Fruit fly (Drosophila melanogaster) Kc167 (cell line): ENCODE data around the gene CG5850.

Source experiments
- Myc ChIP-seq: fragments of >200 bp; optimal IDR thresholded peaks from 2 replicates; lab custom pipeline; 2017; ENCODE audit warnings: missing external identifiers
- Sin3A ChIP-seq: fragments of >200 bp; optimal IDR thresholded peaks from 2 replicates; lab custom pipeline; 2018; ENCODE audit warnings: missing external identifiers
- h ChIP-seq: fragments of >200 bp; optimal IDR thresholded peaks from 3 replicates; lab custom pipeline; 2018; ENCODE audit warnings: missing external identifiers
- insv ChIP-seq: fragments of >200 bp; optimal IDR thresholded peaks from 3 replicates; lab custom pipeline; 2018; ENCODE audit warnings: missing external identifiers
- psq ChIP-seq: fragments of >200 bp; optimal IDR thresholded peaks from 2 replicates; lab custom pipeline; 2017; ENCODE audit warnings: missing external identifiers
- ttk ChIP-seq: sonication (Bioruptor generic); optimal IDR thresholded peaks from 2 replicates; lab custom pipeline; 2017; ENCODE audit warnings: missing external identifiers

Gene CG5850

dm6 chr2L:9933063-9933462 lies 30.7 kb downstream of the CG5850 start, which contains the start of gene Cpr30F:
Gene Cpr30F (minus strand): TSS chr2L:9933163.
- TF ChIP-seq ttk (lab: Kevin White, UChicago), result no peak

dm6 chr2L:9930280-9930679 lies 33.5 kb downstream of the CG5850 start, which contains the start of gene CG42367:
Gene CG42367 (plus strand): TSS chr2L:9930580.
- TF ChIP-seq psq (no peak), insv (lab: Kevin White, UChicago) (no peak), Sin3A (lab: Kevin White, UChicago) (no peak), ttk (lab: Kevin White, UChicago) (no peak), Myc (lab: Kevin White, UChicago) (no peak), h (lab: Kevin White, UChicago) (no peak)

DNA sequence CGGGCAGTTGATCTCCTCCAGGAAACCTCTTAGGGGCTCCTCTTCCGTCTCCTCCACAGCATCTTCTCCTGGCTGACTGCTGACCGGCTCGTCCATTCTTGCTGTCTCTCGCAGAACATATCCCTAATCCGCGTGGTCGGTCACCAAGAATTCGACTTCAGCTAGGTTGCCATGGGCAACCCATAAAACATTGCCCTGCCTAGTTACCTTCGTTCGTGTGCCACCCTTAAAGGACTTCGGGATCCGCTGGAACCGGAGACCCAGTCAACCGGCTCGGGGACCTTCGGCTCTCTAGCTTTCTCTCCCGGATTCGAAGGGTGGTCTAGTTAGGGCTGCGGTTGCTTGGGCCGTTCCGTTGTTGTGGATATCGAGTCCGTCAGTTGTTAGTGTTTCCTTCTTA lies 39.0 kb downstream of the CG5850 start, which contains the start of the genes TbCMF46 and CG42366:
Gene TbCMF46 (minus strand): TSS at position 101 of the 400 bp plus-strand sequence.
Gene CG42366 (plus strand): TSS at position 397 of the 400 bp plus-strand sequence.
- TF ChIP-seq h (lab: Kevin White, UChicago) (no peak), psq (no peak), Myc (lab: Kevin White, UChicago) (no peak), Sin3A (lab: Kevin White, UChicago) (no peak), ttk (lab: Kevin White, UChicago) (no peak), insv (lab: Kevin White, UChicago) (no peak)

- TF ChIP-seq insv (lab: Kevin White, UChicago) (no peak), psq (no peak), Sin3A (lab: Kevin White, UChicago) (no peak), ttk (lab: Kevin White, UChicago) (no peak), Myc (lab: Kevin White, UChicago) (no peak), h (lab: Kevin White, UChicago) (no peak)
Observed at dm6 chr2L:9921401-9921800, 42.3 kb downstream of the CG5850 start, which contains the start of gene CG4592. Gene CG4592 (plus strand): TSS chr2L:9921633.

- TF ChIP-seq insv (lab: Kevin White, UChicago) (no peak), h (lab: Kevin White, UChicago) (no peak), psq (no peak), Myc (lab: Kevin White, UChicago) (no peak), Sin3A (lab: Kevin White, UChicago) (no peak), ttk (lab: Kevin White, UChicago) (no peak)
Observed at dm6 chr2L:9919949-9920348, 43.8 kb downstream of the CG5850 start, which contains the start of gene CG4594. Gene CG4594 (plus strand): TSS chr2L:9920160.

DNA sequence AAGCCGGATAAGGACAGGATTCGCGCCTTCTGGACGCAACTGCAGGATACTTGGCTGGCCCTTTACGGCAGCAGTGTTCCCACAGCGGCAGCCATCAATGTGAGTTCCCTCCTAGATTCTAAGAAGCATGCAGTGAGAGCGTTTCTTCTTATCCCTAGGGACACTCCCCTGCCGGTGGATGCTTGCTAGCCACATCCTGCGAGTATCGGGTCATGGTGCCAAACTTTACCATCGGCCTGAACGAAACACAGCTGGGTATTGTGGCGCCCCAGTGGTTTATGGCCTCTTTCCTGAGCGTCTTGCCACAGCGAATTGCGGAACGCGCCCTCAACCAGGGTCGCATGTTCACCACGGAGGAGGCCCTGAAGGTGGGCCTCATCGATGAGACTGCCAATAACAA lies 44.5 kb downstream of the CG5850 start:
- TF ChIP-seq Sin3A (lab: Kevin White, UChicago) (no peak), h (lab: Kevin White, UChicago) (no peak), ttk (lab: Kevin White, UChicago) (no peak), psq (no peak), Myc (lab: Kevin White, UChicago) (no peak), insv (lab: Kevin White, UChicago) (no peak)

dm6 chr2L:9918020-9918959 lies 45.5 kb downstream of the CG5850 start, which contains the start of the genes CG5885 and CG4598:
Gene CG5885 (minus strand): TSS chr2L:9918330.
Gene CG4598 (plus strand): TSS chr2L:9918618.
- no peak for TF ChIP-seq psq
- TF ChIP-seq ttk (lab: Kevin White, UChicago), result no peak
- no peak for TF ChIP-seq insv (lab: Kevin White, UChicago)
- TF ChIP-seq h (lab: Kevin White, UChicago), result no peak
- no peak for TF ChIP-seq Sin3A (lab: Kevin White, UChicago)
- TF ChIP-seq Myc (lab: Kevin White, UChicago), result no peak

DNA sequence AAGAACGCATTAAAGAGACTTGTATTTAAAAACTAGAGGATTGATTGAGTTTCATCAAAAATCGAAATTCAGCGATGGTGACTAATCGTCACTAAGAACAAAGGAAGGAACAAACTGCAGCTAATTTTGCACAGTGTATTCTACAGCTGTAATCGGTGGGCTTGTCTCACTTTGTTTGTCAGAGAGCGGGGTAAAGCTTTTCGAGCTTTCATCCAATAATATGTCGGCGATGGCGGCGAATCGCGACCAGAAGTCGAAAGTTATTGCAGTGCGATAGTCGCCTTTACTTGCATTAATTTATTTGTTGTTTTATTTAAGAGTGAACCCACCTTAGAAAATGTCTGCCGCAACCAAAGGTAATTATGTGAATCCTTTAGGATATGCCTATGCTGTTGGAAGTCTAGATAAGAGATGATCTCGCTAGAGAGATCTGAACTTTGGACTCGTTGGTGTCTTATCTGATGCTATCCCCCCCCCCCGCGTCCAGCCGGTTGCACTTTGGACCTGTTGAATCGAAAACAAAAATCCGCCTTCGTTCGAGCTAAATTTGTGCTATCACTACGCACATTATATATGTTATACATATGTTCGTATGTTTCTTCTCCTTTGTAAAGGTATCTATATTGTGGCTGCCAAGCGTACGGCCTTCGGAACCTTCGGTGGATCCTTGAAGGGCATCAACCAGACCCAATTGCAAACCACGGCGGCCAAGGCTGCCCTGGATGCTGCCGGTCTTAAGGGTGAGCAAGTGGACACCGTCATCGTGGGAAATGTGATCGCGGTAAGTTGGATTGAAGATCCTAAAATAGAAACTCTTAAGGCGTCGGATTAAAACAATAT lies 48.5 kb downstream of the CG5850 start, which contains the start of gene yip2:
Gene yip2 (plus strand): TSS at position 243 of the 840 bp plus-strand sequence.
- TF ChIP-seq h (lab: Kevin White, UChicago) (no peak), ttk (lab: Kevin White, UChicago) (no peak), insv (lab: Kevin White, UChicago) (no peak), Myc (lab: Kevin White, UChicago) (no peak), psq (no peak), Sin3A (lab: Kevin White, UChicago) (no peak)

DNA sequence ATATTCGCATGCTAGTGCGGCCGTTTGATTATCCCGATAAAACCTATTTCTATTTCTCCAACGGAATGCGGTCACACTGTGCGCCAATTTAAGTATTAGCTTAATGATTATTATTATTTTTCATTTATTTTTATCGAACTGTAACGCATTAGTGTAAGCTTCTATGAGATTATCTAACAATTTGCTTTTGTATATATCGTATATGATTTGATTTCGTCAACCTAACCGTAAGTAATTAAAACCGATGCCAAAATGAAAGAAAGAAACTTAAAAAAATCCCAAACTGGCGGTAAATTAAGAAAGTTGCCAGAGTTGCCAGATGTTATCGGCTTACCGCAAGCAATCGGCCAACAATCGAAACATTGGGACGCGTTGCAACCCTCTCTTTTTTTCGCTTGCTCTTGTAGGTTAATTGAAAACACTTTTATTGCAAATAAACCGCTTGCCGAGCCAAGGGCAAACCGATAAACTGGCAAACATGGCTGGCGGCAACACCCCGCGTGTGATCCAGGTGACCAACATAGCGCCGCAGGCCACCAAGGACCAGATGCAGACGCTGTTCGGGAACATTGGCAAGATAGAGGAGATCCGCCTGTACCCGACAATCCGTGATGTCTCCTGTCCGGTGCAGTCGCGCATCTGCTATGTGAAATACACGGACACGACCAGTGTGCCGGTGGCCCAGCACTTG lies 51.0 kb downstream of the CG5850 start, which contains the start of the genes Etl1 and Srp54:
Gene Etl1 (minus strand): TSS at position 39 of the 691 bp plus-strand sequence.
Gene Srp54 (plus strand): TSS at position 342 of the 691 bp plus-strand sequence.
- no peak for TF ChIP-seq Sin3A (lab: Kevin White, UChicago)
- TF ChIP-seq insv (lab: Kevin White, UChicago), result no peak
- no peak for TF ChIP-seq psq
- TF ChIP-seq h (lab: Kevin White, UChicago), result no peak
- no peak for TF ChIP-seq Myc (lab: Kevin White, UChicago)
- TF ChIP-seq ttk (lab: Kevin White, UChicago), result no peak

dm6 chr2L:9911783-9912182 lies 52.0 kb downstream of the CG5850 start:
- no peak for TF ChIP-seq Myc (lab: Kevin White, UChicago)
